Worm (Caenorhabditis elegans) whole organism, dauer: ENCODE measurements around the gene F20G2.5.

Source experiments
- unc-62 ChIP-seq: sonication (generic microtip); optimal IDR thresholded peaks from 2 replicates; lab custom pipeline; 2017; ENCODE audit warnings: missing biosample characterization, missing genetic modification reagents, missing genetic modification characterization

The F20G2.5 gene

DNA sequence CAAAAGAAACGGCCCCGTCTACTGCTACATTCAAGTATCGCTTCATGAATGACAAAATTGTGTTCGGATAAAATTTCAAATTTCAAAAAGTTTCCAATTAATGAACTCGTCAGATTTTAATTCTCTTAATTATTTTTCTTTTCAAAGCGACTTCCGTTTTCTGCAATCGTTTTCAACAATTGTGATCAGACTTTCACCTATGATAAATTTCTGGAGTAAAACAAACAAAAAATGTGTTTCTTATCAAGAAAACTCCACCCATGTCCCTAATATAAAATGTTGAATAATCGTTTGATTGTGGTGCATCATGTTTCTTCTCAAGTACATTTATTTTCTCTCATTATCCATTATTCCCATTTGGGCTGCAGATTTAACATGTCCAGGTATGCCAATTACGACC lies at the start of gene F20G2.5:
Gene F20G2.5, plus strand, starts transcription at position 301 of the 400 bp plus-strand sequence.
- TF ChIP-seq unc-62 (GFP tag; lab: Kevin White, UChicago), result no peak

ce11 chrV:13724781-13725180 lies 46.5 kb upstream of the F20G2.5 start, which contains the start of gene F35E12.2:
F35E12.2 (minus strand) TSS chrV:13724881.
- TF ChIP-seq unc-62 (GFP tag; lab: Kevin White, UChicago), result no peak

ce11 chrV:13725574-13725973 lies 45.7 kb upstream of the F20G2.5 start, which contains the start of gene fbxa-181:
fbxa-181 (plus strand) TSS chrV:13725874.
- no peak for TF ChIP-seq unc-62 (GFP tag; lab: Kevin White, UChicago)

ce11 chrV:13730762-13731161 lies 40.5 kb upstream of the F20G2.5 start, which contains the start of gene dct-17:
dct-17 (minus strand) TSS chrV:13730784.
- TF ChIP-seq unc-62 (GFP tag; lab: Kevin White, UChicago), result no peak

ce11 chrV:13736147-13736546 lies 35.2 kb upstream of the F20G2.5 start, which contains the start of gene F35E12.6:
F35E12.6 (minus strand) TSS chrV:13736247.
- TF ChIP-seq unc-62 (GFP tag; lab: Kevin White, UChicago), result no peak

DNA sequence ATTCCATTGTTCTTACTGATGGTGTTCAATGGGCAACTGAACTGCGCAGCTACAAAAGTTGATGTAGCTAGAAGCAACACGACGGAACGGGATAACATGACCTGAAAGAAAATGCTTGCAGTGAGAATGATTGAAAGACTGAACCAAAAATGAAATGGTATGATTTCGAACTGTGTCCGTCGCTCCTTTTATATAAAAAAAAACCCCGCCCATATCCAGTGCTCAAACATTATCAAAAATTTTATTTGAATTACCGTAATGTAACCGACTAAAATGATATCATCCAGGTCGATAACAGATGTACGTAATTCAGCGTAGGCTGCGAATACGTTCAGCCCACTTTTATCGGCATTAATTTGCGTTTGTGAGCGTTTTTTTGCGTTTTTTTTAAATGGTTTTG lies 32.9 kb upstream of the F20G2.5 start, which contains the start of gene irg-5:
Gene irg-5, minus strand, starts transcription at position 101 of the 400 bp plus-strand sequence.
- TF ChIP-seq unc-62 (GFP tag; lab: Kevin White, UChicago), result no peak

DNA sequence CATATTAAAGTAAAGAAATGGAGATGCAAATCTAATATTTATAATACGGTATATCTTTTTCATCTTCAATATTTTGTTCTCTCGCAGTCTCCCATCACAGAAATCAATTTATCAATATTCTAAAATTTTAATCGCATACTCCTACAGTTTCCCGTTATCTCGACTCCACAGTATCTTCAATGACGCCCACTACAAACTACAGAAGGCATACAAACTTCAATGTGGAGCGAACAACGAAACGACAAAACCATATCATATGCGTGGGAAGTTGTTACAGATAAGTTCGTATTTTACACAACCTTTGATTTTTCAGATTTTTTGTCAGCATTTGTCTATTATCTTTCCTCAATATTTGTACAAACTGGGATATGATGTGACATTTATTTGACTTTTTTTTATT lies 31.4 kb upstream of the F20G2.5 start:
- no peak for TF ChIP-seq unc-62 (GFP tag; lab: Kevin White, UChicago)

ce11 chrV:13744901-13745300 lies 26.4 kb upstream of the F20G2.5 start, which contains the start of gene F35E12.9:
F35E12.9 (minus strand) TSS chrV:13745127.
- no peak for TF ChIP-seq unc-62 (GFP tag; lab: Kevin White, UChicago)

DNA sequence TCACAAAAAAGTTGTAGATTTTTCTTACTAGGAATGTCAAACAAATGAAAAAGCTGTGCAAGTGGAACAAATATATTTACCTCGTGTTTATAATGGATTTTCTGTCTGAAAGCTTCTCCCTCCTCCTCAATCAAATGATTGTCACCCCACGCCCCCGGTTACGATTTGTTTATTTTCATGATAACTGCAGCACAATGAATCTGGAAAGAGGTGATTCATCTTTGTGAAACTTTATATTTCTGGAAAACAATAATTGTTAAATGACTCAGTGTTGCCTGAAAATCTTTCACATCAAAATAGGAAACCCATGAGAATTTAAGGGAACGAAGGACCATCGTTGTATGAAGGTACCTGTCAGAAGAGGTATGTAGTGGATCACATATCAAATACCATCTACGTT lies 22.7 kb upstream of the F20G2.5 start, which contains the start of gene F35E12.10:
Gene F35E12.10, minus strand, starts transcription at position 101 of the 400 bp plus-strand sequence.
- TF ChIP-seq unc-62 (GFP tag; lab: Kevin White, UChicago), result no peak

ce11 chrV:13751811-13752210 lies 19.5 kb upstream of the F20G2.5 start, which contains the start of gene cld-9:
cld-9 (minus strand) TSS chrV:13751891.
- no peak for TF ChIP-seq unc-62 (GFP tag; lab: Kevin White, UChicago)

- TF ChIP-seq unc-62 (GFP tag; lab: Kevin White, UChicago), result no peak
Measured at ce11 chrV:13753481-13753880, 17.8 kb upstream of the F20G2.5 start, which contains the start of gene F20G2.1. F20G2.1 (minus strand) TSS chrV:13753581.

- TF ChIP-seq unc-62 (GFP tag; lab: Kevin White, UChicago), result no peak
Measured at ce11 chrV:13756359-13757091, 14.8 kb upstream of the F20G2.5 start, which contains the start of gene F20G2.2. F20G2.2 (minus strand) TSS chrV:13756409.

DNA sequence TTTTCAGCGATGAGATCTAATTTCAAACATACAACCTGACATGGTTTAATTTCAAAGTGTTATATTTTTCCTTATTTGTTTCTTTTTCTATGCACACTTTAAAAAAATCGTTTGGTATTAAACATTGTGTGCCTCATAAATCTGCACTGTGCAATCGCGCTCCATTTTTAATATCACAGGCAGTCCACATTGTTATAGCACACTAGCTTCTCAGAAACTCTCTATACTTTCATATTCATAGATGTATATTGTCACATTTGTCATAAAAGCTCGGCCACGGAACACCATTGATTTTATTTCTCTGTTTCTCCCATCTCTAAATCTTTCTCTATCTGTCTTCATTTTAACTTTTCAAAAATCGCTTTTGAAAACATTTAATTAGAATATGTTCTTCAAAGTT lies 14.0 kb upstream of the F20G2.5 start:
- no peak for TF ChIP-seq unc-62 (GFP tag; lab: Kevin White, UChicago)

ce11 chrV:13762426-13763127 lies 8.7 kb upstream of the F20G2.5 start, which contains the start of gene F20G2.6:
F20G2.6 (plus strand) TSS chrV:13763077.
- TF ChIP-seq unc-62 (GFP tag; lab: Kevin White, UChicago), result no peak

- no peak for TF ChIP-seq unc-62 (GFP tag; lab: Kevin White, UChicago)
Measured at ce11 chrV:13763723-13764122, 7.6 kb upstream of the F20G2.5 start.

DNA sequence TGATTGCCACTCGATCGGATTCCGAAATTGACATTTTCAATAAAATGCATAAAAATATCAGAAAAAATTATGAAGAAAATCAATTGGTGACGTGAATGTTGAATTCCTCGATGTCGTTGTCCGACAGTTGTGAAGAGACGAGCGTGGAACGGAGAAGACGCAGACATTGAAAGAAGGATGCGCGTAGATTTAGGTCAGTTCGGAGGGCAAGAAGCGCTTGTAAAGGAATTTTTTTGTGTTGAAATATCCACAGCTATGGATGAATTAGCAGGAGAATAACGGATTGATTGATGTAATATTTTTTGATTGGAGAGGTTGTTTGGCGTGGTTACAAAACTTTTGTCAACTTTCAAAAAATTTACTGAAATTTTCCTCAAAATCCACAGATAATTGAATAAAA lies 2.9 kb upstream of the F20G2.5 start, which contains the start of gene F20G2.3:
Gene F20G2.3, minus strand, starts transcription at position 101 of the 400 bp plus-strand sequence.
- TF ChIP-seq unc-62 (GFP tag; lab: Kevin White, UChicago), result no peak
